Fruit fly (Drosophila melanogaster) whole organism, embryonic: ENCODE measurements around the gene CG5565.

Experiments
- Abd-B ChIP-seq: fragments of 200-800 bp; sonication (Bioruptor generic); optimal IDR thresholded peaks from 2 replicates; lab custom pipeline; 2018; ENCODE audit warnings: missing biosample characterization, mild to moderate bottlenecking, missing genetic modification characterization, moderate library complexity
- Asciz ChIP-seq: fragments of 200-800 bp; sonication (Bioruptor generic); optimal IDR thresholded peaks from 2 replicates; lab custom pipeline; 2017; ENCODE audit warnings: missing biosample characterization, mild to moderate bottlenecking, missing genetic modification characterization, missing genetic modification reagents
- CG10147 ChIP-seq: fragments of 200-800 bp; sonication (Bioruptor generic); optimal IDR thresholded peaks from 2 replicates; lab custom pipeline; 2019; ENCODE audit warnings: missing biosample characterization, mild to moderate bottlenecking, missing genetic modification characterization, moderate library complexity
- CG11247 ChIP-seq: fragments of 200-800 bp; sonication (Bioruptor generic); IDR thresholded peaks from 2 replicates; pipeline ENCODE4 v1.3.6; 2022; ENCODE audit warnings: missing biosample characterization, missing genetic modification characterization
- CG13123 ChIP-seq: fragments of 200-800 bp; sonication (Bioruptor generic); optimal IDR thresholded peaks from 2 replicates; lab custom pipeline; 2016; ENCODE audit warnings: missing biosample characterization, missing genetic modification characterization
- CG14014 ChIP-seq: fragments of 200-800 bp; sonication (Bioruptor generic); IDR thresholded peaks from 2 replicates; pipeline ENCODE4 v1.3.6; 2022; ENCODE audit warnings: missing biosample characterization, missing genetic modification characterization
- CG14965 ChIP-seq: fragments of 200-800 bp; sonication (Bioruptor generic); optimal IDR thresholded peaks from 2 replicates; lab custom pipeline; 2016; ENCODE audit warnings: missing biosample characterization, missing genetic modification characterization, borderline replicate concordance
- CG16813 ChIP-seq: fragments of 200-800 bp; sonication (Bioruptor generic); IDR thresholded peaks from 3 replicates; pipeline ENCODE4 v1.3.6; 2022; ENCODE audit warnings: missing biosample characterization, missing genetic modification characterization; ENCODE audit not compliant: partially characterized antibody
- CG17568 ChIP-seq: fragments of 200-800 bp; sonication (Bioruptor generic); optimal IDR thresholded peaks from 2 replicates; lab custom pipeline; 2018; ENCODE audit warnings: missing biosample characterization, mild to moderate bottlenecking, missing genetic modification characterization, moderate library complexity
- CG17912 ChIP-seq: fragments of 200-800 bp; sonication (Bioruptor generic); optimal IDR thresholded peaks from 2 replicates; lab custom pipeline; 2018; ENCODE audit warnings: missing biosample characterization, mild to moderate bottlenecking, missing genetic modification characterization
- CG18262 ChIP-seq: fragments of 200-800 bp; optimal IDR thresholded peaks from 3 replicates; lab custom pipeline; 2019; ENCODE audit warnings: missing biosample characterization, mild to moderate bottlenecking, missing genetic modification characterization, moderate library complexity
- CG3407 ChIP-seq: fragments of 200-800 bp; sonication (Bioruptor generic); optimal IDR thresholded peaks from 2 replicates; lab custom pipeline; 2018; ENCODE audit warnings: missing biosample characterization, mild to moderate bottlenecking, missing genetic modification characterization
- CG34422 ChIP-seq: fragments of 200-800 bp; sonication (Bioruptor generic); IDR thresholded peaks from 3 replicates; pipeline ENCODE4 v1.3.6; 2022; ENCODE audit warnings: missing biosample characterization, missing genetic modification characterization
- CG4404 ChIP-seq: fragments of 200-800 bp; sonication (Bioruptor generic); IDR thresholded peaks from 2 replicates; pipeline ENCODE4 v1.3.6; 2022; ENCODE audit warnings: missing biosample characterization, missing genetic modification characterization
- CG4854 ChIP-seq: fragments of 200-800 bp; sonication (Bioruptor generic); optimal IDR thresholded peaks from 2 replicates; lab custom pipeline; 2016; ENCODE audit warnings: missing biosample characterization, missing genetic modification characterization, inconsistent platforms
- CG8089 ChIP-seq: fragments of 200-800 bp; sonication (Bioruptor generic); optimal IDR thresholded peaks from 3 replicates; lab custom pipeline; 2016; ENCODE audit warnings: missing biosample characterization, missing genetic modification characterization
- CG9727 ChIP-seq: fragments of 200-800 bp; sonication (Bioruptor generic); optimal IDR thresholded peaks from 3 replicates; lab custom pipeline; 2017; ENCODE audit warnings: missing biosample characterization, mild to moderate bottlenecking, missing genetic modification characterization
- CG9797 ChIP-seq: fragments of 200-800 bp; sonication (Bioruptor generic); optimal IDR thresholded peaks from 3 replicates; lab custom pipeline; 2018; ENCODE audit warnings: missing biosample characterization, mild to moderate bottlenecking, missing genetic modification characterization
- CHES-1-like ChIP-seq: fragments of 200-800 bp; sonication (Bioruptor generic); optimal IDR thresholded peaks from 2 replicates; lab custom pipeline; 2016; ENCODE audit warnings: missing biosample characterization, missing genetic modification characterization
- CkIIα-i1 ChIP-seq: fragments of 200-800 bp; sonication (Bioruptor generic); IDR thresholded peaks from 2 replicates; pipeline ENCODE4 v1.3.6; 2022; ENCODE audit warnings: missing biosample characterization, missing genetic modification characterization
- CoRest ChIP-seq: fragments of 200-800 bp; sonication (Bioruptor generic); optimal IDR thresholded peaks from 3 replicates; lab custom pipeline; 2018; ENCODE audit warnings: missing biosample characterization, mild to moderate bottlenecking, missing genetic modification characterization, moderate library complexity
- D ChIP-seq, 2 experiments: fragments of 200-800 bp in 1 of 2; fragments of >200 bp in 1 of 2; sonication (Bioruptor generic) in 1 of 2; optimal IDR thresholded peaks; 2 replicates in 1 of 2; 3 replicates in 1 of 2; lab custom pipeline; 2017; ENCODE audit warnings: mild to moderate bottlenecking in 1 of 2, missing biosample characterization in 1 of 2, missing genetic modification characterization in 1 of 2, missing genetic modification reagents in 1 of 2
- Deaf1 ChIP-seq: fragments of 200-800 bp; optimal IDR thresholded peaks from 3 replicates; lab custom pipeline; 2019; ENCODE audit warnings: missing biosample characterization, mild to moderate bottlenecking, missing genetic modification characterization, moderate library complexity
- Doc3 ChIP-seq: fragments of 200-800 bp; sonication (Bioruptor generic); IDR thresholded peaks from 3 replicates; pipeline ENCODE4 v1.3.6; 2022; ENCODE audit warnings: missing biosample characterization, missing genetic modification characterization; ENCODE audit not compliant: partially characterized antibody
- Gsc ChIP-seq: fragments of 200-800 bp; sonication (Bioruptor generic); IDR thresholded peaks from 2 replicates; pipeline ENCODE4 v1.3.6; 2022; ENCODE audit warnings: missing biosample characterization, missing genetic modification characterization
- HLH3B ChIP-seq: fragments of 200-800 bp; sonication (Bioruptor generic); IDR thresholded peaks from 2 replicates; pipeline ENCODE4 v1.3.6; 2022; ENCODE audit warnings: missing biosample characterization, missing genetic modification characterization
- Hr3 ChIP-seq: fragments of 200-800 bp; sonication (Bioruptor generic); optimal IDR thresholded peaks from 3 replicates; lab custom pipeline; 2016; ENCODE audit warnings: missing biosample characterization, missing genetic modification characterization
- Hr51 ChIP-seq, 2 experiments: fragments of 200-800 bp; sonication (Bioruptor generic); optimal IDR thresholded peaks; 2 replicates in 1 of 2; 3 replicates in 1 of 2; lab custom pipeline; 2016 to 2018; ENCODE audit warnings: missing biosample characterization in 2 of 2, missing genetic modification characterization in 2 of 2, mild to moderate bottlenecking in 1 of 2, moderate library complexity in 1 of 2
- Myb ChIP-seq: fragments of 200-800 bp; sonication (Bioruptor generic); optimal IDR thresholded peaks from 2 replicates; lab custom pipeline; 2016; ENCODE audit warnings: missing biosample characterization, missing genetic modification characterization
- Nf-YC ChIP-seq: fragments of 200-800 bp; optimal IDR thresholded peaks from 3 replicates; lab custom pipeline; 2019; ENCODE audit warnings: missing biosample characterization, mild to moderate bottlenecking, missing genetic modification characterization, moderate library complexity
- Spps ChIP-seq: fragments of 200-800 bp; sonication (Bioruptor generic); optimal IDR thresholded peaks from 2 replicates; lab custom pipeline; 2018; ENCODE audit warnings: missing biosample characterization, mild to moderate bottlenecking, missing genetic modification characterization
- Tbp ChIP-seq: fragments of >200 bp; optimal IDR thresholded peaks from 2 replicates; lab custom pipeline; 2018; ENCODE audit warnings: missing biosample characterization, missing genetic modification characterization
- btn ChIP-seq: fragments of 200-800 bp; sonication (Bioruptor generic); optimal IDR thresholded peaks from 2 replicates; lab custom pipeline; 2016; ENCODE audit warnings: missing biosample characterization, missing genetic modification characterization
- crc ChIP-seq: fragments of 200-800 bp; sonication (Bioruptor generic); optimal IDR thresholded peaks from 2 replicates; lab custom pipeline; 2016; ENCODE audit warnings: missing biosample characterization, missing genetic modification characterization
- dm ChIP-seq: fragments of 200-800 bp; sonication (Bioruptor generic); optimal IDR thresholded peaks from 3 replicates; lab custom pipeline; 2016; ENCODE audit warnings: missing biosample characterization, missing genetic modification characterization
- fd96Cb ChIP-seq: fragments of 200-800 bp; sonication (Bioruptor generic); optimal IDR thresholded peaks from 2 replicates; lab custom pipeline; 2018; ENCODE audit warnings: missing biosample characterization, mild to moderate bottlenecking, missing genetic modification characterization, moderate library complexity
- gcm ChIP-seq: fragments of 200-800 bp; sonication (Bioruptor generic); optimal IDR thresholded peaks from 2 replicates; lab custom pipeline; 2019; ENCODE audit warnings: missing biosample characterization, mild to moderate bottlenecking, missing genetic modification characterization, moderate library complexity
- grn ChIP-seq: fragments of 200-800 bp; sonication (Bioruptor generic); optimal IDR thresholded peaks from 3 replicates; lab custom pipeline; 2017; ENCODE audit warnings: missing biosample characterization, missing genetic modification characterization
- hkb ChIP-seq, 2 experiments: fragments of 200-800 bp in 1 of 2; fragments of >200 bp in 1 of 2; sonication (Bioruptor generic) in 1 of 2; IDR thresholded peaks in 1 of 2; optimal IDR thresholded peaks in 1 of 2; 2 replicates each; pipeline versions ENCODE4 v1.3.6 to Lab custom; 2017 to 2022; ENCODE audit warnings: missing biosample characterization in 1 of 2, missing genetic modification characterization in 1 of 2
- jing ChIP-seq: fragments of 200-800 bp; sonication (Bioruptor generic); optimal IDR thresholded peaks from 2 replicates; lab custom pipeline; 2018; ENCODE audit warnings: missing biosample characterization, mild to moderate bottlenecking, missing genetic modification characterization
- maf-S ChIP-seq: fragments of 200-800 bp; sonication (Bioruptor generic); optimal IDR thresholded peaks from 2 replicates; lab custom pipeline; 2016; ENCODE audit warnings: missing biosample characterization, missing genetic modification characterization
- mld ChIP-seq: fragments of 200-800 bp; sonication (Bioruptor generic); IDR thresholded peaks from 3 replicates; pipeline ENCODE4 v1.3.6; 2022; ENCODE audit warnings: missing biosample characterization, missing genetic modification characterization; ENCODE audit not compliant: partially characterized antibody
- nerfin-1 ChIP-seq: fragments of 200-800 bp; sonication (Bioruptor generic); optimal IDR thresholded peaks from 3 replicates; lab custom pipeline; 2019; ENCODE audit warnings: missing biosample characterization, mild to moderate bottlenecking, missing genetic modification characterization, moderate library complexity
- pfk ChIP-seq: fragments of 200-800 bp; sonication (Bioruptor generic); optimal IDR thresholded peaks from 2 replicates; lab custom pipeline; 2018; ENCODE audit warnings: missing biosample characterization, mild to moderate bottlenecking, missing genetic modification characterization, moderate library complexity
- pros ChIP-seq: fragments of 200-800 bp; sonication (Bioruptor generic); optimal IDR thresholded peaks from 3 replicates; lab custom pipeline; 2019; ENCODE audit warnings: missing biosample characterization, mild to moderate bottlenecking, missing genetic modification characterization, moderate library complexity
- sens-2 ChIP-seq: fragments of 200-800 bp; sonication (Bioruptor generic); IDR thresholded peaks from 2 replicates; pipeline ENCODE4 v1.3.6; 2022; ENCODE audit warnings: missing biosample characterization, missing genetic modification characterization
- slp2 ChIP-seq: fragments of 200-800 bp; sonication (Bioruptor generic); optimal IDR thresholded peaks from 2 replicates; lab custom pipeline; 2016; ENCODE audit warnings: missing biosample characterization, missing genetic modification characterization
- sug ChIP-seq: fragments of 200-800 bp; optimal IDR thresholded peaks from 2 replicates; lab custom pipeline; 2019; ENCODE audit warnings: missing biosample characterization, mild to moderate bottlenecking, missing genetic modification characterization, moderate library complexity
- tin ChIP-seq: fragments of 200-800 bp; sonication (Bioruptor generic); optimal IDR thresholded peaks from 3 replicates; lab custom pipeline; 2016; ENCODE audit warnings: missing biosample characterization, missing genetic modification characterization
- tna ChIP-seq: fragments of 200-800 bp; sonication (Bioruptor generic); IDR thresholded peaks from 2 replicates; pipeline ENCODE4 v1.3.6; 2022; ENCODE audit warnings: missing biosample characterization, missing genetic modification characterization; ENCODE audit not compliant: partially characterized antibody

Gene CG5565

DNA sequence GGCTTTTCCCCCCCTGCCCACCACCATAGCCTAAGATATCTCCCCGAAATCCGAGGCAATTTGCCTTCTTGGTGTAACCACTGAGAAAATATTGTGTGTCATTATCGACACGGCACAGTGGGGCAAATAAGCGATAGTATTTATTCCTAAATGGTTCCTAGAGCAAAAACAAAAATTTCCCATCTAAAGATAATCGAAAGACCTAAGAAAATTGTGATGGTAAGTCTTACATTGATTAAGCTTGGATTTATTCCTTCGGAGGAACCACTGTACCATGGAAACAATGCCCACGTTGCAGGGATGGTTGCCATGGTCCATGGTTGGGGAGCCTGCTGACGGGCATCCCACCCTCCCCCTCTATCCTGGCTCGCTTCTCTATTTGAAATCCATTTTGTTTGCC, 39.3 kb downstream of the CG5565 start (continued):
- TF ChIP-seq crc (no peak), pfk (GFP tag; lab: Kevin White, UChicago) (no peak), CG4404 (GFP tag; lab: Robert Waterston, UW) (no peak), CG9727 (GFP tag; lab: Kevin White, UChicago) (peak; percentile 22), CG4854 (GFP tag; lab: Kevin White, UChicago) (no peak), gcm (GFP tag; lab: Kevin White, UChicago) (no peak), CG16813 (GFP tag; lab: Robert Waterston, UW) (no peak), Nf-YC (tag; lab: Kevin White, UChicago) (no peak), jing (GFP tag; lab: Kevin White, UChicago) (no peak), dm (GFP tag; lab: Kevin White, UChicago) (no peak), CG14014 (0 out of 2 replicates have a peak, but pooled peaks have one; percentile 14), mld (GFP tag; lab: Robert Waterston, UW) (no peak), HLH3B (peak; percentile 49), Hr3 (GFP tag; lab: Kevin White, UChicago) (no peak), pros (GFP tag; lab: Kevin White, UChicago) (no peak), fd96Cb (no peak), tna (GFP tag; lab: Robert Waterston, UW) (no peak), CG11247 (GFP tag; lab: Robert Waterston, UW) (no peak), CG8089 (GFP tag; lab: Kevin White, UChicago) (no peak), Hr51 (GFP tag; optimal IDR thresholded peaks at IDR 0.05; lab: Kevin White, UChicago) (peak in 1 of 2 experiments; percentile 54), CG14965 (GFP tag; lab: Kevin White, UChicago) (no peak), CG17568 (GFP tag; lab: Kevin White, UChicago) (no peak), CG10147 (GFP tag; lab: Kevin White, UChicago) (no peak), Spps (tag; lab: Kevin White, UChicago) (no peak), sens-2 (GFP tag; lab: Robert Waterston, UW) (no peak), Myb (GFP tag; lab: Kevin White, UChicago) (no peak), CG34422 (GFP tag; lab: Robert Waterston, UW) (peak; percentile 52; the same call in 1 of the 3 replicates), nerfin-1 (tag; lab: Kevin White, UChicago) (no peak), Deaf1 (tag; lab: Kevin White, UChicago) (no peak), Tbp (GFP tag; lab: Kevin White, UChicago) (no peak), CG18262 (tag; lab: Kevin White, UChicago) (no peak), CkIIα-i1 (GFP tag; lab: Robert Waterston, UW) (no peak), Abd-B (GFP tag; lab: Kevin White, UChicago) (no peak), CG3407 (GFP tag; lab: Kevin White, UChicago) (peak; percentile 5), btn (GFP tag; lab: Kevin White, UChicago) (no peak), CG13123 (GFP tag; lab: Kevin White, UChicago) (no peak), tin (no peak), hkb (optimal IDR thresholded peaks at IDR 0.05; lab: Kevin White, UChicago) (no peak), hkb (GFP tag; IDR thresholded peaks at IDR 0.05; lab: Robert Waterston, UW) (no peak; the same call in 1 of the 2 replicates), CG17912 (GFP tag; lab: Kevin White, UChicago) (no peak), Doc3 (GFP tag; lab: Robert Waterston, UW) (no peak), Gsc (GFP tag; lab: Robert Waterston, UW) (no peak), slp2 (no peak), CG9797 (GFP tag; lab: Kevin White, UChicago) (no peak), D (optimal IDR thresholded peaks at IDR 0.05; lab: Kevin White, UChicago) (no peak), D (GFP tag; optimal IDR thresholded peaks at IDR 0.05; lab: Kevin White, UChicago) (peak; percentile 3), sug (no peak), grn (GFP tag; lab: Kevin White, UChicago) (no peak), CoRest (no peak), CHES-1-like (no peak), maf-S (GFP tag; lab: Kevin White, UChicago) (no peak), Asciz (GFP tag; lab: Kevin White, UChicago) (peak; percentile 38)
